Fruit fly (Drosophila melanogaster) whole organism, embryonic: ENCODE results near the gene Iru.

Experiments
- Asciz ChIP-seq: fragments of 200-800 bp; sonication (Bioruptor generic); optimal IDR thresholded peaks from 2 replicates; lab custom pipeline; 2017; ENCODE audit warnings: missing biosample characterization, mild to moderate bottlenecking, missing genetic modification characterization, missing genetic modification reagents
- Atf3 ChIP-seq: fragments of 200-800 bp; sonication (Bioruptor generic); optimal IDR thresholded peaks from 3 replicates; lab custom pipeline; 2016; ENCODE audit warnings: missing biosample characterization, missing genetic modification characterization
- BEAF-32 ChIP-seq: fragments of 200-800 bp; sonication (Bioruptor generic); optimal IDR thresholded peaks from 3 replicates; lab custom pipeline; 2017; ENCODE audit warnings: missing biosample characterization, missing genetic modification characterization, mild to moderate bottlenecking, moderate library complexity, missing genetic modification reagents
- CG10431 ChIP-seq: fragments of 200-800 bp; sonication (Bioruptor generic); optimal IDR thresholded peaks from 3 replicates; lab custom pipeline; 2018; ENCODE audit warnings: missing biosample characterization, mild to moderate bottlenecking, missing genetic modification characterization
- CG10543 ChIP-seq: fragments of 200-800 bp; sonication (Bioruptor generic); optimal IDR thresholded peaks from 3 replicates; lab custom pipeline; 2017; ENCODE audit warnings: missing biosample characterization, mild to moderate bottlenecking, missing genetic modification characterization, moderate library complexity
- CG11085 ChIP-seq: fragments of 200-800 bp; sonication (Bioruptor generic); IDR thresholded peaks from 2 replicates; pipeline ENCODE4 v1.3.6; 2022; ENCODE audit warnings: missing biosample characterization, missing genetic modification characterization
- CG11456 ChIP-seq: fragments of 200-800 bp; sonication (Bioruptor generic); IDR thresholded peaks from 3 replicates; pipeline ENCODE4 v1.3.6; 2022; ENCODE audit warnings: missing biosample characterization, missing genetic modification characterization
- CG12299 ChIP-seq: fragments of 200-800 bp; sonication (Bioruptor generic); optimal IDR thresholded peaks from 2 replicates; lab custom pipeline; 2018; ENCODE audit warnings: missing biosample characterization, mild to moderate bottlenecking, missing genetic modification characterization
- CG12391 ChIP-seq: fragments of 200-800 bp; sonication (Bioruptor generic); optimal IDR thresholded peaks from 3 replicates; lab custom pipeline; 2018; ENCODE audit warnings: missing biosample characterization, mild to moderate bottlenecking, missing genetic modification characterization, moderate library complexity
- CG12744 ChIP-seq: fragments of 200-800 bp; sonication (Bioruptor generic); optimal IDR thresholded peaks from 2 replicates; lab custom pipeline; 2016; ENCODE audit warnings: missing biosample characterization, missing genetic modification characterization
- CG14667 ChIP-seq: fragments of 200-800 bp; sonication (Bioruptor generic); IDR thresholded peaks from 2 replicates; pipeline ENCODE4 v1.3.6; 2022; ENCODE audit warnings: missing biosample characterization, missing genetic modification characterization
- CG17359 ChIP-seq: fragments of 200-800 bp; sonication (Bioruptor generic); optimal IDR thresholded peaks from 3 replicates; lab custom pipeline; 2018; ENCODE audit warnings: missing biosample characterization, mild to moderate bottlenecking, missing genetic modification characterization, moderate library complexity
- CG1792 ChIP-seq: fragments of 200-800 bp; sonication (Bioruptor generic); optimal IDR thresholded peaks from 2 replicates; lab custom pipeline; 2016; ENCODE audit warnings: missing biosample characterization, missing genetic modification characterization
- CG30020 ChIP-seq: fragments of 200-800 bp; optimal IDR thresholded peaks from 2 replicates; lab custom pipeline; 2019; ENCODE audit warnings: missing biosample characterization, mild to moderate bottlenecking, missing genetic modification characterization, moderate library complexity
- CG33213 ChIP-seq: fragments of 200-800 bp; sonication (Bioruptor generic); optimal IDR thresholded peaks from 3 replicates; lab custom pipeline; 2016; ENCODE audit warnings: missing biosample characterization, missing genetic modification characterization
- CG34422 ChIP-seq: fragments of 200-800 bp; sonication (Bioruptor generic); IDR thresholded peaks from 3 replicates; pipeline ENCODE4 v1.3.6; 2022; ENCODE audit warnings: missing biosample characterization, missing genetic modification characterization
- CG3838 ChIP-seq: fragments of 200-800 bp; sonication (Bioruptor generic); optimal IDR thresholded peaks from 3 replicates; lab custom pipeline; 2016; ENCODE audit warnings: missing biosample characterization, missing genetic modification characterization
- CG4360 ChIP-seq: fragments of 200-800 bp; sonication (Bioruptor generic); IDR thresholded peaks from 2 replicates; pipeline ENCODE4 v1.3.6; 2022; ENCODE audit warnings: missing biosample characterization, missing genetic modification characterization
- CG4820 ChIP-seq: fragments of 200-800 bp; sonication (Bioruptor generic); optimal IDR thresholded peaks from 3 replicates; lab custom pipeline; 2016; ENCODE audit warnings: missing biosample characterization, missing genetic modification characterization
- CG4854 ChIP-seq: fragments of 200-800 bp; sonication (Bioruptor generic); optimal IDR thresholded peaks from 2 replicates; lab custom pipeline; 2016; ENCODE audit warnings: missing biosample characterization, missing genetic modification characterization, inconsistent platforms
- CG6683 ChIP-seq: fragments of 200-800 bp; sonication (Bioruptor generic); optimal IDR thresholded peaks from 2 replicates; lab custom pipeline; 2017; ENCODE audit warnings: missing biosample characterization, mild to moderate bottlenecking, missing genetic modification characterization, missing genetic modification reagents
- CG6689 ChIP-seq: fragments of 200-800 bp; sonication (Bioruptor generic); IDR thresholded peaks from 2 replicates; pipeline ENCODE4 v1.3.6; 2022; ENCODE audit warnings: missing biosample characterization, missing genetic modification characterization
- CG8089 ChIP-seq: fragments of 200-800 bp; sonication (Bioruptor generic); optimal IDR thresholded peaks from 3 replicates; lab custom pipeline; 2016; ENCODE audit warnings: missing biosample characterization, missing genetic modification characterization
- CG8944 ChIP-seq: fragments of 200-800 bp; sonication (Bioruptor generic); optimal IDR thresholded peaks from 3 replicates; lab custom pipeline; 2016; ENCODE audit warnings: missing biosample characterization, missing genetic modification characterization
- CG9817 ChIP-seq: fragments of 200-800 bp; sonication (Bioruptor generic); optimal IDR thresholded peaks from 2 replicates; lab custom pipeline; 2018; ENCODE audit warnings: missing biosample characterization, mild to moderate bottlenecking, missing genetic modification characterization, moderate library complexity
- CG9876 ChIP-seq: fragments of 200-800 bp; sonication (Bioruptor generic); optimal IDR thresholded peaks from 2 replicates; lab custom pipeline; 2016; ENCODE audit warnings: missing biosample characterization, missing genetic modification characterization
- Ets65A ChIP-seq: fragments of 200-800 bp; sonication (Bioruptor generic); peaks from one replicate; lab custom pipeline; 2016; ENCODE audit warnings: missing biosample characterization, missing genetic modification characterization
- HLH4C ChIP-seq: fragments of 200-800 bp; sonication (Bioruptor generic); IDR thresholded peaks from 3 replicates; pipeline ENCODE4 v1.3.6; 2022; ENCODE audit warnings: missing biosample characterization, missing genetic modification characterization; ENCODE audit not compliant: partially characterized antibody
- Hmr ChIP-seq: fragments of 200-800 bp; sonication (Bioruptor generic); optimal IDR thresholded peaks from 3 replicates; lab custom pipeline; 2017; ENCODE audit warnings: mild to moderate bottlenecking, missing biosample characterization, missing genetic modification reagents, missing genetic modification characterization
- Hsf ChIP-seq: fragments of 200-800 bp; sonication (Bioruptor generic); optimal IDR thresholded peaks from 3 replicates; lab custom pipeline; 2016; ENCODE audit warnings: missing biosample characterization, missing genetic modification characterization
- MESR4 ChIP-seq: fragments of 200-800 bp; sonication (Bioruptor generic); optimal IDR thresholded peaks from 2 replicates; lab custom pipeline; 2018; ENCODE audit warnings: missing biosample characterization, mild to moderate bottlenecking, missing genetic modification characterization, moderate library complexity
- Pdp1 ChIP-seq, 2 experiments: fragments of 200-800 bp; sonication (Bioruptor generic); optimal IDR thresholded peaks; 3 replicates each; lab custom pipeline; 2016; ENCODE audit warnings: missing biosample characterization in 2 of 2, missing genetic modification characterization in 2 of 2, mild to moderate bottlenecking in 1 of 2, moderate library complexity in 1 of 2
- abd-A ChIP-seq: fragments of 200-800 bp; sonication (Bioruptor generic); optimal IDR thresholded peaks from 3 replicates; lab custom pipeline; 2019; ENCODE audit warnings: missing biosample characterization, mild to moderate bottlenecking, missing genetic modification characterization, moderate library complexity
- cg ChIP-seq: fragments of 200-800 bp; sonication (Bioruptor generic); optimal IDR thresholded peaks from 3 replicates; lab custom pipeline; 2019; ENCODE audit warnings: missing biosample characterization, mild to moderate bottlenecking, missing genetic modification characterization, moderate library complexity
- crol ChIP-seq: fragments of 200-800 bp; sonication (Bioruptor generic); IDR thresholded peaks from 2 replicates; pipeline ENCODE4 v1.3.6; 2022; ENCODE audit warnings: missing biosample characterization, missing genetic modification characterization
- dati ChIP-seq: fragments of 200-800 bp; sonication (Bioruptor generic); IDR thresholded peaks from 2 replicates; pipeline ENCODE4 v1.3.6; 2022; ENCODE audit warnings: missing biosample characterization, missing genetic modification characterization
- ewg ChIP-seq: fragments of 200-800 bp; sonication (Bioruptor generic); optimal IDR thresholded peaks from 3 replicates; lab custom pipeline; 2017; ENCODE audit warnings: mild to moderate bottlenecking, missing biosample characterization, missing genetic modification reagents, missing genetic modification characterization
- grau ChIP-seq: fragments of 200-800 bp; optimal IDR thresholded peaks from 3 replicates; lab custom pipeline; 2019; ENCODE audit warnings: missing biosample characterization, mild to moderate bottlenecking, missing genetic modification characterization, moderate library complexity
- h ChIP-seq: fragments of >200 bp; optimal IDR thresholded peaks from 2 replicates; lab custom pipeline; 2017
- jumu ChIP-seq: fragments of 200-800 bp; sonication (Bioruptor generic); optimal IDR thresholded peaks from 3 replicates; lab custom pipeline; 2016; ENCODE audit warnings: missing biosample characterization, missing genetic modification characterization
- kay ChIP-seq: fragments of 200-800 bp; sonication (Bioruptor generic); optimal IDR thresholded peaks from 2 replicates; lab custom pipeline; 2016; ENCODE audit warnings: missing biosample characterization, missing genetic modification characterization
- lola ChIP-seq, 3 experiments: fragments of >200 bp in 2 of 3; fragments of 200-800 bp in 1 of 3; sonication (Bioruptor generic) in 1 of 3; optimal IDR thresholded peaks; 2 replicates each; lab custom pipeline; 2017 to 2019; ENCODE audit warnings: missing biosample characterization in 3 of 3, missing genetic modification characterization in 3 of 3, mild to moderate bottlenecking in 1 of 3, moderate library complexity in 1 of 3
- pb ChIP-seq: fragments of 200-800 bp; sonication (Bioruptor generic); optimal IDR thresholded peaks from 3 replicates; lab custom pipeline; 2016; ENCODE audit warnings: missing biosample characterization, missing genetic modification characterization
- peb ChIP-seq: fragments of 200-800 bp; sonication (Bioruptor generic); IDR thresholded peaks from 2 replicates; pipeline ENCODE4 v1.3.6; 2022; ENCODE audit warnings: missing biosample characterization, missing genetic modification characterization
- prd ChIP-seq, 3 experiments: fragments of >200 bp in 2 of 3; fragments of 200-800 bp in 1 of 3; sonication (Bioruptor generic) in 1 of 3; optimal IDR thresholded peaks in 2 of 3; IDR thresholded peaks in 1 of 3; 2 replicates in 2 of 3; 3 replicates in 1 of 3; pipeline versions ENCODE4 v1.3.6 to Lab custom; 2017 to 2022; ENCODE audit warnings: missing biosample characterization in 1 of 3, missing genetic modification characterization in 1 of 3
- repo ChIP-seq: fragments of 200-800 bp; sonication (Bioruptor generic); optimal IDR thresholded peaks from 2 replicates; lab custom pipeline; 2016; ENCODE audit warnings: missing biosample characterization, missing genetic modification characterization
- sens ChIP-seq: fragments of 200-800 bp; sonication (Bioruptor generic); peaks from one replicate; lab custom pipeline; 2016; ENCODE audit warnings: missing biosample characterization, missing genetic modification characterization
- so ChIP-seq: fragments of 200-800 bp; sonication (Bioruptor generic); IDR thresholded peaks from 3 replicates; pipeline ENCODE4 v1.3.6; 2022; ENCODE audit warnings: missing biosample characterization, missing genetic modification characterization
- tin ChIP-seq: fragments of 200-800 bp; sonication (Bioruptor generic); optimal IDR thresholded peaks from 3 replicates; lab custom pipeline; 2016; ENCODE audit warnings: missing biosample characterization, missing genetic modification characterization
- twi ChIP-seq: fragments of 200-800 bp; optimal IDR thresholded peaks from 2 replicates; lab custom pipeline; 2019; ENCODE audit warnings: missing biosample characterization, mild to moderate bottlenecking, missing genetic modification characterization, moderate library complexity
- vfl ChIP-seq: fragments of 200-800 bp; sonication (Bioruptor generic); optimal IDR thresholded peaks from 2 replicates; lab custom pipeline; 2016; ENCODE audit warnings: missing biosample characterization, missing genetic modification characterization
- wor ChIP-seq: fragments of 200-800 bp; sonication (Bioruptor generic); IDR thresholded peaks from 2 replicates; pipeline ENCODE4 v1.3.6; 2022; ENCODE audit warnings: missing biosample characterization, missing genetic modification characterization

Gene Iru

dm6 chr3R:9035252-9035651 is 29.0 kb downstream of the Iru start:
- no peak for TF ChIP-seq vfl (GFP tag; lab: Kevin White, UChicago)
- TF ChIP-seq CG33213 = no peak
- TF ChIP-seq CG6683 = no peak
- TF ChIP-seq wor (GFP tag; lab: Robert Waterston, UW) = no peak
- TF ChIP-seq crol (GFP tag; lab: Robert Waterston, UW) = peak; percentile 41; the same call in 1 of the 2 replicates
- TF ChIP-seq CG30020 (tag; lab: Kevin White, UChicago) = no peak
- TF ChIP-seq CG4820 (GFP tag; lab: Kevin White, UChicago) = no peak
- no peak for TF ChIP-seq MESR4 (GFP tag; lab: Kevin White, UChicago)
- no peak for TF ChIP-seq peb (GFP tag; lab: Robert Waterston, UW)
- TF ChIP-seq CG10431 = no peak
- TF ChIP-seq CG12391 (tag; lab: Kevin White, UChicago) = peak; percentile 15
- TF ChIP-seq CG11085 (GFP tag; lab: Robert Waterston, UW) = no peak
- no peak for TF ChIP-seq pb (GFP tag; lab: Kevin White, UChicago)
- no peak for TF ChIP-seq twi (tag; lab: Kevin White, UChicago)
- TF ChIP-seq CG1792 (GFP tag; lab: Kevin White, UChicago) = no peak
- TF ChIP-seq CG12299 = no peak
- TF ChIP-seq h = no peak
- TF ChIP-seq CG12744 (GFP tag; lab: Kevin White, UChicago) = no peak
- TF ChIP-seq kay (GFP tag; lab: Kevin White, UChicago) = no peak
- no peak for TF ChIP-seq cg
- TF ChIP-seq grau (tag; lab: Kevin White, UChicago) = peak; percentile 90
- TF ChIP-seq CG3838 (GFP tag; lab: Kevin White, UChicago) = no peak
- no peak for TF ChIP-seq jumu
- TF ChIP-seq CG10543 = no peak
- TF ChIP-seq Asciz = no peak
- no peak for TF ChIP-seq CG9817 (tag; lab: Kevin White, UChicago)
- TF ChIP-seq CG9876 (GFP tag; lab: Kevin White, UChicago) = no peak
- TF ChIP-seq HLH4C (GFP tag; lab: Robert Waterston, UW) = no peak
- no peak for TF ChIP-seq CG17359 (tag; lab: Kevin White, UChicago)
- peak; percentile 25 for TF ChIP-seq sens (GFP tag; lab: Kevin White, UChicago)
- no peak for TF ChIP-seq CG8089
- no peak for TF ChIP-seq prd (optimal IDR thresholded peaks at IDR 0.05; lab: Kevin White, UChicago)
- TF ChIP-seq prd (GFP tag; IDR thresholded peaks at IDR 0.05; lab: Robert Waterston, UW) = peak; percentile 32; the same call in 1 of the 3 replicates
- no peak for TF ChIP-seq BEAF-32 (GFP tag; lab: Kevin White, UChicago)
- no peak for TF ChIP-seq abd-A
- no peak for TF ChIP-seq Ets65A (GFP tag; lab: Kevin White, UChicago)
- TF ChIP-seq CG8944 (GFP tag; lab: Kevin White, UChicago) = no peak
- TF ChIP-seq lola (GFP tag; optimal IDR thresholded peaks at IDR 0.05; lab: Kevin White, UChicago) = peak in 1 of 3 experiments; percentile 35
- no peak for TF ChIP-seq Hmr (GFP tag; lab: Kevin White, UChicago)
- no peak for TF ChIP-seq Pdp1 (GFP tag; optimal IDR thresholded peaks at IDR 0.05; lab: Kevin White, UChicago)
- TF ChIP-seq CG14667 (GFP tag; lab: Robert Waterston, UW) = no peak
- TF ChIP-seq CG4360 (GFP tag; lab: Robert Waterston, UW) = no peak
- TF ChIP-seq so (GFP tag; lab: Robert Waterston, UW) = no peak
- no peak for TF ChIP-seq CG4854 (GFP tag; lab: Kevin White, UChicago)
- TF ChIP-seq ewg (GFP tag; lab: Kevin White, UChicago) = no peak
- no peak for TF ChIP-seq repo (GFP tag; lab: Kevin White, UChicago)
- TF ChIP-seq CG11456 = no peak
- no peak for TF ChIP-seq Atf3 (GFP tag; lab: Kevin White, UChicago)
- no peak for TF ChIP-seq CG34422 (GFP tag; lab: Robert Waterston, UW)
- no peak for TF ChIP-seq CG6689 (GFP tag; lab: Robert Waterston, UW)
- no peak for TF ChIP-seq tin (GFP tag; lab: Kevin White, UChicago)
- no peak for TF ChIP-seq Hsf
- TF ChIP-seq dati (GFP tag; lab: Robert Waterston, UW) = no peak
